Fruit fly (Drosophila melanogaster): ENCODE results near the gene Ide.
A peak's percentile ranks its signal among the peaks of the same experiment; 100 is the strongest.

The Ide gene

DNA sequence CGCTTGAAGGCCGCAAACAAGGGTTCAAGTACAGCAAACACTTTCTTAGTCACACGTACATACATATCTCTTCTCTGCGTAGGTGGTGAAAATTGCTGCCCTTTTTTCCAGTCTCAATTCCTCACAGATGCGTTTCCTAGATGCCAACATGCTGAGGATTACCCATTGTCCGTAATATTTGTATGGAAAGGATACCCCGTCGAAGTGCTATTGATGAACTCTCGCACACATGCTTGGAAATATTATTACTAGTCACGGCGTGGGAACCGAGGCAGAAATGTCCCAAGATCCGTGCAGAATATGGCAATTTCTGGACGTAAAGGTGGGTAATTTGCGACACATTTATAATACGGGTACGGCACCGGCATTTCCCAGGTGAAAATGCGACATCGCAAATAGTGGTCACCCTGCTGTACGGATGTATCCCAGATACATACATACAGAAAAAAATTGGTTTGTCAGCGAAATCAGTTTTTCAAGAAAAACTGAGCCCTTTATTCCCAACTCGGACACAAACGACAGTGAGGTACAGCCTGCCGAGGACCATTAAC, 29.7 kb upstream of the Ide start:
- no peak for TF ChIP-seq CG32121 (GFP tag; IDR thresholded peaks at IDR 0.05)
- TF ChIP-seq EcR (GFP tag; optimal IDR thresholded peaks at IDR 0.05) = no peak
- TF ChIP-seq CG4496 (GFP tag; IDR thresholded peaks at IDR 0.05) = no peak
- no peak for TF ChIP-seq Pif1A (GFP tag; optimal IDR thresholded peaks at IDR 0.05)
- TF ChIP-seq CG8159 (tag; optimal IDR thresholded peaks at IDR 0.05) = no peak
- TF ChIP-seq CG8301 (tag; optimal IDR thresholded peaks at IDR 0.05) = no peak
- TF ChIP-seq Ets98B (GFP tag; IDR thresholded peaks at IDR 0.05) = no peak

DNA sequence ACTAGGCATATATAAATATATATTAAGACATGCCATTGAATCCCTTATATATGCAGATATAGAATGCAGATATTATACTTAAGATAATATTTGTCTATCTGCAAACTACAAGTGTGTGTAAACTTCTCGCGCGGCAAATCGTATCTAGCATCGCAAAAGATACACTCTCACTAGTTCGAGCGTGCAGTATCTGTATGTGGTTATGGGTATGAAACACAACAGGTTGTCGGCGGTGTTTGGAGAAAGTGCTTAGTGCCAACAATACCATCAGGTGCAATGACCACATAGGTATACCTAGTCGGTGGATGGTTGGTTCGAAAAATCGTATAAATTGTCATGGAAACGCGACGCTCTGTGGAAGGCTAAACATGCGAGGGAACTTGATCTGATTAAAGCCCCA, 28.8 kb upstream of the Ide start:
- TF ChIP-seq CG8301 (tag; optimal IDR thresholded peaks at IDR 0.05) = no peak
- TF ChIP-seq gl (tag; optimal IDR thresholded peaks at IDR 0.05) = no peak
- no peak for TF ChIP-seq CG10348 (GFP tag; IDR thresholded peaks at IDR 0.05)
- TF ChIP-seq Ets98B (GFP tag; IDR thresholded peaks at IDR 0.05) = no peak
- TF ChIP-seq CG13204 (GFP tag; optimal IDR thresholded peaks at IDR 0.05) = no peak
- no peak for TF ChIP-seq CG17806 (tag; optimal IDR thresholded peaks at IDR 0.05)
- TF ChIP-seq CG12605 (GFP tag; IDR thresholded peaks at IDR 0.05) = no peak

DNA sequence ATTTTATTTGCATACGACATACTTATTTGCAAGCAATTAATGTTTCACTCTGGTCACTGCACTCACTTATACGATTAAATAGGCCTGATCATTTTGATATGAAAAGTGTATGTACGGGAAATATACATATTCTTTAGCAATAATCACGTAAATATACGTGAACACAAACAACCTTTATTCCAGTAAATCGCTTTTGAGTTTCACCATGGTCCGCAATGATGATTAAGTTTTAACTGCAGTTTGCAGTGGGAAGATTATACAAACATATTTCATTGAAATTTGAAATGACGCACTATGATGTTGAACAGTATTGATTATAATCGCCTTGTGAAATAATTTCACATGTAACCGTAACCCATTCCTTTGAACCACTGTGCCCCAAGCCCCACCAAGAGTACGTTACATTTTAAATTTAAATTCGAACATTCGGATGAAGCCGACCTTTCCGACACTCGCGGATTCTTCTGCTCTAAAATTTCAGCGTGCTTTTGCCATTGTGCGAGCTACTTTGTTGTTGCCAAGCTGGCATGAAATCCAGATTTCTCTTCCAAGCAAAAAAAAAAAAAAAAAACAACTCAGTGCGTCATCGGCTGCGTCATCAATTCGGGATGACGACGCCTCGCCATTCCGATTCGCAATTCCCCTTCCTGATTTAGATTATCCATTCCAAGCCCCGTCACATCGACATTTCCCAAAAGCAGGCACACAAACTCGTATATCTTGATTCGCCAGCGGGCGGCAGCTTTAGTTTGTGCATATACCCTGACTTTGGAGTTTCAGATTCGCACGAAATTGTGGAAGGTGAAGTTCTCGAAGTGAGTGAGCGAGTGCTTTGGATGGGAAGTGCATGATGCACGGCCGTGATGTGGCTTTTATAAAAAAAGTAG, 28.0 kb upstream of the Ide start:
- peak; percentile 69 for TF ChIP-seq CG15710 (tag; optimal IDR thresholded peaks at IDR 0.05)
- no peak for TF ChIP-seq CG32121 (GFP tag; IDR thresholded peaks at IDR 0.05)
- peak; percentile 77 for TF ChIP-seq CG8159 (tag; optimal IDR thresholded peaks at IDR 0.05)
- TF ChIP-seq CG34367 (tag; optimal IDR thresholded peaks at IDR 0.05) = peak; percentile 57
- TF ChIP-seq Pif1B (GFP tag; optimal IDR thresholded peaks at IDR 0.05) = peak; percentile 40
- peak; percentile 20 for TF ChIP-seq CG13204 (GFP tag; optimal IDR thresholded peaks at IDR 0.05)
- no peak for TF ChIP-seq CG12605 (GFP tag; IDR thresholded peaks at IDR 0.05)
- TF ChIP-seq fd96Ca (GFP tag; IDR thresholded peaks at IDR 0.05) = no peak
- TF ChIP-seq CG9948 (tag; optimal IDR thresholded peaks at IDR 0.05) = peak; percentile 67
- no peak for TF ChIP-seq rn (GFP tag; IDR thresholded peaks at IDR 0.05)
- TF ChIP-seq CG14655 (GFP tag; optimal IDR thresholded peaks at IDR 0.05) = peak; percentile 68
- TF ChIP-seq Ets98B (GFP tag; IDR thresholded peaks at IDR 0.05) = no peak
- TF ChIP-seq CG10348 (GFP tag; IDR thresholded peaks at IDR 0.05) = no peak
- TF ChIP-seq D1 (tag; optimal IDR thresholded peaks at IDR 0.05) = peak; percentile 31
- peak; percentile 64 for TF ChIP-seq EcR (GFP tag; optimal IDR thresholded peaks at IDR 0.05)
- peak; percentile 52 for TF ChIP-seq CG17806 (tag; optimal IDR thresholded peaks at IDR 0.05)
- TF ChIP-seq CG4496 (GFP tag; IDR thresholded peaks at IDR 0.05) = peak; percentile 32; the same call in 2 of the 3 replicates
- peak; percentile 64 for TF ChIP-seq Pif1A (GFP tag; optimal IDR thresholded peaks at IDR 0.05)
- peak; percentile 75 for TF ChIP-seq Snoo (tag; optimal IDR thresholded peaks at IDR 0.05)
- TF ChIP-seq CG8301 (tag; optimal IDR thresholded peaks at IDR 0.05) = peak; percentile 58
- TF ChIP-seq gl (tag; optimal IDR thresholded peaks at IDR 0.05) = peak; percentile 26

DNA sequence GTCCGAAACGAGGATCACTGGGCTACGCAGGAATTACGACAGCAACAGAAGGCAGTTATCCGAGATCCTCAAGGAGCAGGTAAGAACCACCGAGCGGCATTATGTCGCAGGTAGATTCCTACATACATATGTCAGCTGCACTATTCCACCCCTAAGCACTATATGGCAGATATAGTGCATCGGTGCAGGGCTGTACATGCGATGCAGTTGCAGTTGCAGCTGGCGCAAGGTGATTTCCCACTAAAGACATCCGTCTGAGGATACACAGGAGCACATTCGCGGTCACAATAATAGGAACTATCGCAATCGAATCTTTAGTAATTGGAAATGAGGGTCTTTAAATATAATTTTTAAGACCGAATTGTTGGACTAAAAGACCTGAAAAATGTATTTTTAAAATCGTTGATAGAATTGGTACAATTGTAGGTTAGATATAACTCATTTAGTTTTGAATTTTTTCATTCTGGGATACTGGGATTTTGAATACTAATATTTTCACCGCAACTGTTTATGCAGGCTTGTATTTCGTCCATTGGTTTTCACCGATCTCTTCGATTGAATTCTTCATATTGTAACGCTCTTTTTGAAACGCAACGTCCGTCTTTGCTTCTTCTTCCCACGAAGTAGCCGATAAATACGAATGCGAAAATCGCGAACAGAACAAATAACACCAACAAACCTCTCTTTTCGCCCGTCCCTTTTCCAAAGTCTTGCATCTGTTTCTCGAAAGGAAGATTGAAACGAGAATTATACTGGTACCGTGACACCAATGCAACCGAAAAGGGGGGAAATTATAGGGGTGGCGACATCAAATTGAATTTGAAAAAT, 27.2 kb upstream of the Ide start:
- TF ChIP-seq CG32121 (GFP tag; IDR thresholded peaks at IDR 0.05) (no peak), Pif1A (GFP tag; optimal IDR thresholded peaks at IDR 0.05) (peak; percentile 54), CG4496 (GFP tag; IDR thresholded peaks at IDR 0.05) (no peak), CG8159 (tag; optimal IDR thresholded peaks at IDR 0.05) (peak; percentile 90), D1 (tag; optimal IDR thresholded peaks at IDR 0.05) (peak; percentile 20), gl (tag; optimal IDR thresholded peaks at IDR 0.05) (peak; percentile 76), EcR (GFP tag; optimal IDR thresholded peaks at IDR 0.05) (no peak), Snoo (tag; optimal IDR thresholded peaks at IDR 0.05) (peak; percentile 34), CG12605 (GFP tag; IDR thresholded peaks at IDR 0.05) (no peak), CG15710 (tag; optimal IDR thresholded peaks at IDR 0.05) (peak; percentile 84), CG17806 (tag; optimal IDR thresholded peaks at IDR 0.05) (peak; percentile 74), CG13204 (GFP tag; optimal IDR thresholded peaks at IDR 0.05) (peak; percentile 12), CG34367 (tag; optimal IDR thresholded peaks at IDR 0.05) (peak; percentile 79), CG14655 (GFP tag; optimal IDR thresholded peaks at IDR 0.05) (no peak), Pif1B (GFP tag; optimal IDR thresholded peaks at IDR 0.05) (peak; percentile 54), CG9948 (tag; optimal IDR thresholded peaks at IDR 0.05) (peak; percentile 80)

DNA sequence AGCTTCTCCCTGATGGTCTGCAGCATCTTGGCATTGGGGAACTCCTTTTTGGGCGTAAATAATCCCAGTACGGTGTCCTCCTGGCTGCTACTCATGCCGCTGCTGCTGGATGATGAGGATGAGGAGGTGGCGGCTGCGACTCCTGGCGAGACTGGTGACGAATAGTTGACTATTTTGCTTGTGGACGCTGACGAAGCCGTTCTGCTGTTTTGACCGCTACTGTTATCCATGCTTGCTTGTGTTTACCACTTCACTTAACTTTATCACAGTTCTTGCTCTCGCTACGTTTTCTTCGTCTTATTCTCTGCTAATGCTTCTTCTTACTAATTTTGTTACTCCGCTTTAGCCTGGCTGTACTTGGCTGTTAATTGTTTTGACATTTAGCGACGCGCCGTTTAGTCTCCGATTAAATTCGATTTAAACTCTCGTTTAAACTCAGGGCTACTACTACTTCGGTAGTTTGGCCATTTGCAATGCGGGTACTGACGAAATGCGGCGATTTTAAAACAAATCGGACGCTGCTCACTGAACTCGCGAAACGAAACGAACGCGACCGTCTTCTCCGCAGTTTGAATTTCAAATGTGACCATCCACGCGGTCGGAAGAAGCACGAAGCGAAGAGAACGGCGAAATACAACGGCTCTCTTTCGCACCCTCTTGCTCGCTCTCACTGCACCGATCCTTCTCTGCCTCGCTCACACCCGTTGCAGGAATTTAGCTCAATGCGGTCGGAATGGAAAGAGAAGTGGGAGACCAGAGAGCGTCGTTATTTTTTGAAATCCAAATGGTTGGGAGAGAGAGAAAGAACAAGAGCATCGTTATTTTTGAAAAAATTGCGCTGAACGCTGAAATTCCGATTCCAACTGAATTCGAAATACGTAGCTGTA, 25.6 kb upstream of the Ide start, which contains the start of gene trbl:
TSS of gene trbl (minus strand) at position 584 of the 887 bp plus-strand sequence.
- TF ChIP-seq CG12605 (GFP tag; IDR thresholded peaks at IDR 0.05) = peak; percentile 59
- TF ChIP-seq CG32121 (GFP tag; IDR thresholded peaks at IDR 0.05) = peak; percentile 31; the same call in 1 of the 2 replicates
- TF ChIP-seq fd96Ca (GFP tag; IDR thresholded peaks at IDR 0.05) = peak; percentile 29; the same call in 1 of the 3 replicates
- no peak for TF ChIP-seq Pif1A (GFP tag; optimal IDR thresholded peaks at IDR 0.05)
- no peak for TF ChIP-seq D1 (tag; optimal IDR thresholded peaks at IDR 0.05)
- no peak for TF ChIP-seq CG9948 (tag; optimal IDR thresholded peaks at IDR 0.05)
- TF ChIP-seq Snoo (tag; optimal IDR thresholded peaks at IDR 0.05) = peak; percentile 25
- peak; percentile 42; the same call in 1 of the 2 replicates for TF ChIP-seq Ets98B (GFP tag; IDR thresholded peaks at IDR 0.05)
- peak; percentile 52 for TF ChIP-seq EcR (GFP tag; optimal IDR thresholded peaks at IDR 0.05)
- TF ChIP-seq CG8159 (tag; optimal IDR thresholded peaks at IDR 0.05) = no peak
- TF ChIP-seq CG13204 (GFP tag; optimal IDR thresholded peaks at IDR 0.05) = peak; percentile 28
- TF ChIP-seq Pif1B (GFP tag; optimal IDR thresholded peaks at IDR 0.05) = peak; percentile 4
- TF ChIP-seq CG4496 (GFP tag; IDR thresholded peaks at IDR 0.05) = peak; percentile 74; the same call in 2 of the 3 replicates

All from whole organism, pupa.